Worm (Caenorhabditis elegans): ENCODE data around the gene clec-28.

clec-28 gene

DNA sequence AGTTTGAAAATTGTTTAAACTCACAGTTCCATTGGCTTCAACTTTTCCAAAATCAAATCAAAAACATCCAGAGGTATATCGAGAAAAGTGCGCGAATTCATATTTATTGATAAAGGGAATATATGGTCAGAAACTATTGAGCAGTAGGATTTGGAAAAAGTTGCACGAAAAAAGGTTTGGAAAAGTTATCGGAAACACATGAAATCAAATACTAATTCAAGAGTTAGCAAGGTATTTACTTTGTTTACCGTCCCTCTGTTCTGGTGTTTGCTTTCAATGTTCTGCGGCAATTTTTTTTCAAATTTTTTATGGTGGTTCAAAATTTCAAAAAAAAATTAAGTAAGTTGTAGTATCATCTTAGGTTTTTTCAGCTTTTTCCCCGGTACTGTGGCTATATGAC, 33.9 kb downstream of the clec-28 start, which contains the start of gene fbxa-45:
Gene fbxa-45, minus strand, starts transcription at position 101 of the 400 bp plus-strand sequence.
- TF ChIP-seq lsy-2 (tag; optimal IDR thresholded peaks at IDR 0.05): no peak
- TF ChIP-seq Y48G9A.11 (GFP tag; IDR thresholded peaks at IDR 0.05): no peak
- TF ChIP-seq F37D6.2 (tag; optimal IDR thresholded peaks at IDR 0.05): no peak
- TF ChIP-seq zip-11 (GFP tag; IDR thresholded peaks at IDR 0.05): no peak
- TF ChIP-seq vab-7 (GFP tag; IDR thresholded peaks at IDR 0.05): no peak
- no peak for TF ChIP-seq lir-3 (tag; optimal IDR thresholded peaks at IDR 0.05)
- TF ChIP-seq aly-2 (tag; optimal IDR thresholded peaks at IDR 0.05): no peak
- no peak for TF ChIP-seq lin-13 (GFP tag; optimal IDR thresholded peaks at IDR 0.05)
- no peak for TF ChIP-seq F49E8.2 (tag; optimal IDR thresholded peaks at IDR 0.05; ENCODE audit: borderline replicate concordance)
- no peak for TF ChIP-seq D1046.2 (GFP tag; IDR thresholded peaks at IDR 0.05)
- no peak for TF ChIP-seq daf-12 (tag; optimal IDR thresholded peaks at IDR 0.05)
- no peak for TF ChIP-seq ama-1 (optimal IDR thresholded peaks at IDR 0.05)
- TF ChIP-seq nhr-111 (GFP tag; optimal IDR thresholded peaks at IDR 0.05): no peak
- TF ChIP-seq dmd-6 (GFP tag; IDR thresholded peaks at IDR 0.05): no peak
- TF ChIP-seq dmd-8 (GFP tag; IDR thresholded peaks at IDR 0.05): no peak
- no peak for TF ChIP-seq rbr-2 (tag; optimal IDR thresholded peaks at IDR 0.05)
- no peak for TF ChIP-seq jun-1 (tag; optimal IDR thresholded peaks at IDR 0.05)
- no peak for TF ChIP-seq zfp-2 (tag; optimal IDR thresholded peaks at IDR 0.05)

DNA sequence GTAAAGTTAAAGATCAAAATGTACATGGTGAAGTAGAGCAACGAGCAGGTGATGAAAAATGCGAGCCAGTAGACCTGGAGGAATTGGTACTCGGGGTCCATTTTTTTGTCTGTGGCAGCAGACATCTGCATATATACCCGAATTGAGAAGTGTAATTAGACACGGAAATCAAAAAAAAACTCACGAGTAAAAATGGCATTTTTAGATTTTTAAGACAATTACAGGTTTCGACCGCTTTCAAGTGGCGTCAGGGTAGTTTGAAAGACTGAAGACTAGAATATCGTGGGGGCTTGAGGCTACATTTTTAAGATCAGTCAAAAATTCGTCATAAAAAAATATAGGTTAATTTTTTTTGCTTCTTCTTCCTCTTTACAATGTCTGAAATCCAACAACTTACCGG, 37.2 kb downstream of the clec-28 start, which contains the start of gene srd-68:
Gene srd-68, minus strand, starts transcription at position 101 of the 400 bp plus-strand sequence.
- TF ChIP-seq nhr-42 (GFP tag; IDR thresholded peaks at IDR 0.05) (no peak), lim-7 (GFP tag; IDR thresholded peaks at IDR 0.05) (no peak), snpc-1.2 (GFP tag; IDR thresholded peaks at IDR 0.05) (no peak), daf-8 (GFP tag; IDR thresholded peaks at IDR 0.05) (no peak), tag-97 (GFP tag; IDR thresholded peaks at IDR 0.05) (no peak), lin-29 (GFP tag; IDR thresholded peaks at IDR 0.05) (no peak), ceh-32 (tag; optimal IDR thresholded peaks at IDR 0.05; ENCODE audit: poor library complexity) (no peak), dmd-8 (GFP tag; IDR thresholded peaks at IDR 0.05) (no peak), hlh-11 (tag; optimal IDR thresholded peaks at IDR 0.05) (no peak), sdz-12 (GFP tag; optimal IDR thresholded peaks at IDR 0.05) (no peak), lin-13 (GFP tag; optimal IDR thresholded peaks at IDR 0.05) (no peak), ceh-82 (tag; optimal IDR thresholded peaks at IDR 0.05) (no peak), spr-3 (GFP tag; optimal IDR thresholded peaks at IDR 0.05) (no peak), ZK546.5 (tag; optimal IDR thresholded peaks at IDR 0.05) (no peak), unc-62 (GFP tag; optimal IDR thresholded peaks at IDR 0.05 in 1 of 2) (no peak), unc-62 (tag; optimal IDR thresholded peaks at IDR 0.05) (no peak), nhr-25 (tag; optimal IDR thresholded peaks at IDR 0.05; ENCODE audit: borderline replicate concordance, insufficient read depth) (no peak), zag-1 (tag; optimal IDR thresholded peaks at IDR 0.05) (no peak)

DNA sequence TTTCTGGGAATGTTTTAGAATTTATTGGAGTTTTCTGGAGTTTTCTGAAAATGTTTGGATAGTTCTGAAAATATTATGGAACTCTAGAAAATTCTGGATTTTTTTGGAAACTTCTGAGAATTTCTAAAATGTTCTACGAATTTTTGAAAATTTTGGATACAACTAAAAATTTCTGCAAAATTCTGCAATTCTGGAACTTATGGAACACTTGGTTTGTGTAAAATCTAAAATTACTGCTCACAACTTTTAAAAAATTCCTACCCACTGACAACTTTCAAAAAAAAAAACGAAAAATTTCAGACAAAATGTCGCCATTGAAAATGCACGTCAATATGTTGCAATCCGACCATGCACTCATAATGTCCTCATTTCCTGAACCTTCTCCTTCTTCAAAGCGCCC, 39.1 kb downstream of the clec-28 start, which contains the start of gene nhr-262:
Gene nhr-262, plus strand, starts transcription at position 301 of the 400 bp plus-strand sequence.
- TF ChIP-seq nhr-41 (GFP tag; IDR thresholded peaks at IDR 0.05): no peak
- no peak for TF ChIP-seq ceh-62 (tag; optimal IDR thresholded peaks at IDR 0.05)
- TF ChIP-seq aly-2 (tag; optimal IDR thresholded peaks at IDR 0.05): no peak
- TF ChIP-seq skn-1 (tag; optimal IDR thresholded peaks at IDR 0.05): no peak
- TF ChIP-seq set-16 (GFP tag; IDR thresholded peaks at IDR 0.05): no peak
- no peak for TF ChIP-seq F37D6.2 (tag; optimal IDR thresholded peaks at IDR 0.05)
- no peak for TF ChIP-seq T20F7.1 (GFP tag; optimal IDR thresholded peaks at IDR 0.05)
- TF ChIP-seq lsy-2 (tag; optimal IDR thresholded peaks at IDR 0.05): no peak
- no peak for TF ChIP-seq arid-1 (GFP tag; conservative IDR thresholded peaks at IDR 0.05)
- TF ChIP-seq lin-1 (GFP tag; IDR thresholded peaks at IDR 0.05): no peak
- TF ChIP-seq snpc-4 (tag; optimal IDR thresholded peaks at IDR 0.05): no peak
- no peak for TF ChIP-seq fkh-10 (GFP tag; optimal IDR thresholded peaks at IDR 0.05)
- TF ChIP-seq dpl-1 (GFP tag; optimal IDR thresholded peaks at IDR 0.05): no peak

All from whole organism, L4 larva.